Worm (Caenorhabditis elegans): ENCODE data around the gene hen-1.

hen-1 gene

ce11 chrX:7155879-7156278 lies 39.1 kb upstream of the hen-1 start, which contains the start of gene C54D1.7:
Gene C54D1.7, minus strand, starts transcription at chrX:7156035.
- no peak for TF ChIP-seq Y75B8A.6 (GFP tag; IDR thresholded peaks at IDR 0.05)
- no peak for TF ChIP-seq ama-1 (optimal IDR thresholded peaks at IDR 0.05)
- no peak for TF ChIP-seq zag-1 (tag; optimal IDR thresholded peaks at IDR 0.05)
- peak; percentile 10 for TF ChIP-seq nhr-28 (tag; optimal IDR thresholded peaks at IDR 0.05)
- no peak for TF ChIP-seq Y105C5A.15 (GFP tag; IDR thresholded peaks at IDR 0.05)
- TF ChIP-seq lin-29 (GFP tag; IDR thresholded peaks at IDR 0.05), result no peak
- peak; percentile 11 for TF ChIP-seq hlh-30 (tag; optimal IDR thresholded peaks at IDR 0.05; ENCODE audit: insufficient read depth)
- TF ChIP-seq nhr-41 (GFP tag; IDR thresholded peaks at IDR 0.05), result no peak
- TF ChIP-seq nhr-11 (tag; optimal IDR thresholded peaks at IDR 0.05), result no peak
- TF ChIP-seq madf-5 (GFP tag; IDR thresholded peaks at IDR 0.05), result no peak
- TF ChIP-seq unc-62 (GFP tag; optimal IDR thresholded peaks at IDR 0.05 in 1 of 2), result peak in 1 of 2 experiments; percentile 51
- no peak for TF ChIP-seq unc-62 (tag; optimal IDR thresholded peaks at IDR 0.05)

ce11 chrX:7153460-7153859 lies 36.7 kb upstream of the hen-1 start:
- TF ChIP-seq daf-16 (GFP tag; optimal IDR thresholded peaks at IDR 0.05), result peak in 1 of 2 experiments; percentile 4
- no peak for TF ChIP-seq daf-16 (tag; optimal IDR thresholded peaks at IDR 0.05)
- no peak for TF ChIP-seq jun-1 (tag; optimal IDR thresholded peaks at IDR 0.05)
- TF ChIP-seq aha-1 (tag), result peak; percentile 92
- TF ChIP-seq hlh-11 (tag; optimal IDR thresholded peaks at IDR 0.05), result peak; percentile 43

ce11 chrX:7151976-7152528 lies 35.3 kb upstream of the hen-1 start:
- TF ChIP-seq ztf-7 (tag; optimal IDR thresholded peaks at IDR 0.05) (no peak), spr-3 (GFP tag; optimal IDR thresholded peaks at IDR 0.05) (no peak), vab-7 (GFP tag; IDR thresholded peaks at IDR 0.05) (no peak), ceh-82 (tag; optimal IDR thresholded peaks at IDR 0.05) (no peak), zfp-2 (tag; optimal IDR thresholded peaks at IDR 0.05) (no peak), R02D3.7 (tag; optimal IDR thresholded peaks at IDR 0.05) (no peak), attf-4 (tag; optimal IDR thresholded peaks at IDR 0.05) (no peak), madf-5 (GFP tag; IDR thresholded peaks at IDR 0.05) (no peak), aly-2 (tag; optimal IDR thresholded peaks at IDR 0.05) (no peak), nhr-11 (tag; optimal IDR thresholded peaks at IDR 0.05) (no peak), lin-38 (GFP tag; IDR thresholded peaks at IDR 0.05) (no peak), dpl-1 (GFP tag; optimal IDR thresholded peaks at IDR 0.05) (no peak), lsy-2 (tag; optimal IDR thresholded peaks at IDR 0.05) (no peak), nhr-25 (tag; optimal IDR thresholded peaks at IDR 0.05; ENCODE audit: borderline replicate concordance, insufficient read depth) (no peak), aha-1 (tag) (peak; percentile 52), daf-19 (GFP tag; conservative IDR thresholded peaks at IDR 0.05) (no peak), duxl-1 (tag; optimal IDR thresholded peaks at IDR 0.05; ENCODE audit: poor library complexity) (no peak), unc-62 (GFP tag; optimal IDR thresholded peaks at IDR 0.05 in 1 of 2) (peak in 1 of 2 experiments; percentile 8), unc-62 (tag; optimal IDR thresholded peaks at IDR 0.05) (no peak)

ce11 chrX:7151189-7151857 lies 34.5 kb upstream of the hen-1 start, which contains the start of gene lam-2:
Gene lam-2, minus strand, starts transcription at chrX:7151239.
- TF ChIP-seq zfp-3 (GFP tag; conservative IDR thresholded peaks at IDR 0.05) (no peak), hlh-11 (tag; optimal IDR thresholded peaks at IDR 0.05) (no peak), ceh-28 (tag; optimal IDR thresholded peaks at IDR 0.05) (no peak), ZK337.2 (GFP tag; IDR thresholded peaks at IDR 0.05) (no peak), lir-3 (tag; optimal IDR thresholded peaks at IDR 0.05) (no peak), daf-12 (tag; optimal IDR thresholded peaks at IDR 0.05) (no peak), Y75B8A.6 (GFP tag; IDR thresholded peaks at IDR 0.05) (no peak), lin-15B (tag; optimal IDR thresholded peaks at IDR 0.05) (no peak), nhr-76 (tag; optimal IDR thresholded peaks at IDR 0.05) (no peak), mxl-2 (GFP tag; conservative IDR thresholded peaks at IDR 0.05) (no peak), zag-1 (tag; optimal IDR thresholded peaks at IDR 0.05) (no peak), hif-1 (tag; optimal IDR thresholded peaks at IDR 0.05) (no peak), php-3 (GFP tag; IDR thresholded peaks at IDR 0.05) (no peak), arid-1 (GFP tag; conservative IDR thresholded peaks at IDR 0.05) (no peak), nhr-77 (tag; optimal IDR thresholded peaks at IDR 0.05) (no peak), madf-5 (GFP tag; IDR thresholded peaks at IDR 0.05) (no peak), ZK546.5 (tag; optimal IDR thresholded peaks at IDR 0.05) (no peak), aha-1 (tag) (no peak)

Measured in whole organism, L4 larva.